Worm (Caenorhabditis elegans) whole organism, mixed stage, embryonic: ENCODE data around the gene gei-14.

ENCODE experiments used
- M03D4.4 ChIP-seq: sonication (generic microtip); optimal IDR thresholded peaks from 2 replicates; lab custom pipeline; 2017; ENCODE audit warnings: mild to moderate bottlenecking, missing genetic modification characterization, missing compliant biosample characterization
- bed-3 ChIP-seq: fragments of 200-800 bp; sonication (Bioruptor generic); optimal IDR thresholded peaks from 3 replicates; lab custom pipeline; 2018; ENCODE audit warnings: mild to moderate bottlenecking, missing genetic modification characterization, moderate library complexity, missing compliant biosample characterization
- blmp-1 ChIP-seq: fragments of 150-350 bp; optimal IDR thresholded peaks from 2 replicates; lab custom pipeline; 2014; ENCODE audit warnings: missing biosample characterization, missing genetic modification characterization
- ceh-39 ChIP-seq: fragments of 150-350 bp; optimal IDR thresholded peaks from 2 replicates; lab custom pipeline; 2014; ENCODE audit warnings: missing biosample characterization, missing genetic modification characterization
- ceh-43 ChIP-seq: fragments of 200-800 bp; sonication (Bioruptor generic); optimal IDR thresholded peaks from 2 replicates; lab custom pipeline; 2018; ENCODE audit warnings: mild to moderate bottlenecking, missing genetic modification characterization, moderate library complexity, missing compliant biosample characterization
- ceh-83 ChIP-seq: fragments of 200-800 bp; sonication (Bioruptor generic); optimal IDR thresholded peaks from 2 replicates; lab custom pipeline; 2018; ENCODE audit warnings: mild to moderate bottlenecking, missing genetic modification characterization, missing compliant biosample characterization
- drap-1 ChIP-seq: fragments of 200-800 bp; sonication (Bioruptor generic); optimal IDR thresholded peaks from 3 replicates; lab custom pipeline; 2018; ENCODE audit warnings: mild to moderate bottlenecking, missing genetic modification characterization, missing compliant biosample characterization
- elt-1 ChIP-seq: sonication (generic microtip); optimal IDR thresholded peaks from 2 replicates; lab custom pipeline; 2017; ENCODE audit warnings: missing genetic modification characterization, mild to moderate bottlenecking, missing compliant biosample characterization, antibody characterized with exemption, moderate library complexity, borderline replicate concordance; ENCODE audit not compliant: insufficient read depth
- elt-3 ChIP-seq: fragments of 150-350 bp; optimal IDR thresholded peaks from 2 replicates; lab custom pipeline; 2014; ENCODE audit warnings: missing biosample characterization, missing genetic modification characterization
- flh-1 ChIP-seq: fragments of 200-800 bp; sonication (Bioruptor generic); optimal IDR thresholded peaks from 2 replicates; lab custom pipeline; 2018; ENCODE audit warnings: mild to moderate bottlenecking, missing genetic modification characterization, moderate library complexity, missing compliant biosample characterization
- ham-2 ChIP-seq: fragments of 200-800 bp; sonication (Bioruptor generic); optimal IDR thresholded peaks from 2 replicates; lab custom pipeline; 2018; ENCODE audit warnings: mild to moderate bottlenecking, missing genetic modification characterization, missing compliant biosample characterization
- hlh-1 ChIP-seq: fragments of 150-350 bp; optimal IDR thresholded peaks from 2 replicates; lab custom pipeline; 2014; ENCODE audit warnings: missing biosample characterization, missing genetic modification reagents, missing genetic modification characterization
- lin-13 ChIP-seq: fragments of 150-350 bp; optimal IDR thresholded peaks from 2 replicates; lab custom pipeline; 2014; ENCODE audit warnings: missing biosample characterization, missing genetic modification characterization
- lin-32 ChIP-seq: fragments of 200-800 bp; sonication (Bioruptor generic); optimal IDR thresholded peaks from 2 replicates; lab custom pipeline; 2018; ENCODE audit warnings: mild to moderate bottlenecking, missing genetic modification characterization, missing compliant biosample characterization
- mab-5 ChIP-seq: fragments of 150-350 bp; optimal IDR thresholded peaks from 2 replicates; lab custom pipeline; 2014; ENCODE audit warnings: missing biosample characterization, missing genetic modification characterization
- mep-1 ChIP-seq: fragments of 150-350 bp; optimal IDR thresholded peaks from 2 replicates; lab custom pipeline; 2017; ENCODE audit warnings: missing biosample characterization, missing genetic modification reagents, missing genetic modification characterization, inconsistent platforms
- mls-2 ChIP-seq: sonication (generic microtip); optimal IDR thresholded peaks from 2 replicates; lab custom pipeline; 2016; ENCODE audit warnings: mild to moderate bottlenecking, missing genetic modification characterization, moderate library complexity, missing compliant biosample characterization
- nhr-12 ChIP-seq: fragments of 150-350 bp; optimal IDR thresholded peaks from 2 replicates; lab custom pipeline; 2014; ENCODE audit warnings: missing biosample characterization, missing genetic modification characterization
- nhr-2 ChIP-seq: fragments of 150-350 bp; optimal IDR thresholded peaks from 2 replicates; lab custom pipeline; 2014; ENCODE audit warnings: missing biosample characterization, missing genetic modification characterization
- nhr-237 ChIP-seq: fragments of 150-350 bp; optimal IDR thresholded peaks from 2 replicates; lab custom pipeline; 2014; ENCODE audit warnings: missing biosample characterization, missing genetic modification characterization
- nhr-28 ChIP-seq: fragments of 150-350 bp; optimal IDR thresholded peaks from 2 replicates; lab custom pipeline; 2014; ENCODE audit warnings: missing biosample characterization, missing genetic modification characterization
- nhr-76 ChIP-seq: sonication (generic microtip); optimal IDR thresholded peaks from 2 replicates; lab custom pipeline; 2017; ENCODE audit warnings: missing biosample characterization, missing genetic modification characterization
- pha-4 ChIP-seq: fragments of 150-350 bp; optimal IDR thresholded peaks from 2 replicates; lab custom pipeline; 2018; ENCODE audit warnings: missing biosample characterization, missing genetic modification reagents, missing genetic modification characterization
- sem-2 ChIP-seq: fragments of 200-800 bp; sonication (Bioruptor generic); optimal IDR thresholded peaks from 2 replicates; lab custom pipeline; 2018; ENCODE audit warnings: mild to moderate bottlenecking, missing genetic modification characterization, missing compliant biosample characterization
- sptf-1 ChIP-seq: sonication (generic microtip); optimal IDR thresholded peaks from 2 replicates; lab custom pipeline; 2017; ENCODE audit warnings: mild to moderate bottlenecking, missing genetic modification characterization, moderate library complexity, missing compliant biosample characterization
- tbx-8 ChIP-seq: fragments of 200-800 bp; sonication (Bioruptor generic); optimal IDR thresholded peaks from 2 replicates; lab custom pipeline; 2018; ENCODE audit warnings: mild to moderate bottlenecking, missing genetic modification characterization, moderate library complexity, missing compliant biosample characterization
- unc-120 ChIP-seq: sonication (generic microtip); optimal IDR thresholded peaks from 2 replicates; lab custom pipeline; 2017; ENCODE audit warnings: missing genetic modification characterization, missing compliant biosample characterization; ENCODE audit not compliant: poor library complexity, severe bottlenecking
- unc-39 ChIP-seq: fragments of 150-350 bp; optimal IDR thresholded peaks from 2 replicates; lab custom pipeline; 2014; ENCODE audit warnings: missing biosample characterization, missing genetic modification characterization
- unc-62 ChIP-seq: fragments of 150-350 bp; optimal IDR thresholded peaks from 2 replicates; lab custom pipeline; 2014; ENCODE audit warnings: missing biosample characterization, missing genetic modification reagents, missing genetic modification characterization
- zip-8 ChIP-seq: fragments of 150-350 bp; optimal IDR thresholded peaks from 2 replicates; lab custom pipeline; 2014; ENCODE audit warnings: missing biosample characterization, missing genetic modification characterization
- ztf-11 ChIP-seq: fragments of 150-350 bp; optimal IDR thresholded peaks from 2 replicates; lab custom pipeline; 2014; ENCODE audit warnings: missing biosample characterization, missing genetic modification characterization

The gei-14 gene

DNA sequence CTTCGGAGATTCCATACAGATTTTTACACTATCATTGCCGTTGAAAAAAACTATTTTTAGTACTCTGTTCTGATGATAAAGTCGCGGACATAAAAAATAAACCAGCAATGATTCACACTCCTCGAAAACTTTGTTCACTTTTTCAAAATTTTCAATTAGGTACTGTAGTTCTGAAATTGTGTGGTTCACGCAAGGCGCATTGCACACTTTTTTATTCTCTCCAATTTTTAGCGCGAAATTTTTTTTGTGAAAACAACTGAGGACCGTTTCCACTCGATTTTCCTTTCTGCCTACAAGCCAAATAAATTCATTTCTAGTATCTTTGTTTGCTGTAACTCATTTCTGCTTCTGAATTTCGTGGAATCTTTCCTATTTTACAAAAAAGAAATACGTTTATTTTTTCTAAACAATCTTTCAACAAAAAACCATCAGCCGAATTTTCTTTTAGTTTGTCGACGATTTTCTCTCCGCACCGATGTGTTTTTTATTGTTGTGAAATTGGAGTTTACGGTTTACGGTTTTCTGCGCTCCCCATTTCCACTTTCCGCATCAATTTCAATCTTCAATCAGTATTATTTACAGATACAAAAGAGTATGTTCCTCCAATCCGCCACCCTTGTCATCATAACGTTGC lies 22.8 kb downstream of the gei-14 start, which contains the start of gene F35C11.5:
TSS of gene F35C11.5 (plus strand) at position 584 of the 634 bp plus-strand sequence.
- TF ChIP-seq bed-3 (GFP tag; lab: Kevin White, UChicago): no peak
- no peak for TF ChIP-seq ceh-83 (GFP tag; lab: Kevin White, UChicago)
- TF ChIP-seq nhr-12 (tag; lab: Kevin White, UChicago): no peak
- no peak for TF ChIP-seq zip-8 (tag; lab: Kevin White, UChicago)
- no peak for TF ChIP-seq ceh-39 (tag; lab: Kevin White, UChicago)
- no peak for TF ChIP-seq nhr-28
- TF ChIP-seq mls-2 (tag; lab: Kevin White, UChicago): no peak
- no peak for TF ChIP-seq sem-2 (GFP tag; lab: Kevin White, UChicago)
- TF ChIP-seq unc-62 (GFP tag; lab: Kevin White, UChicago): no peak
- no peak for TF ChIP-seq flh-1
- no peak for TF ChIP-seq ham-2 (GFP tag; lab: Kevin White, UChicago)
- no peak for TF ChIP-seq sptf-1 (tag; lab: Kevin White, UChicago)
- TF ChIP-seq M03D4.4 (tag; lab: Kevin White, UChicago): no peak

DNA sequence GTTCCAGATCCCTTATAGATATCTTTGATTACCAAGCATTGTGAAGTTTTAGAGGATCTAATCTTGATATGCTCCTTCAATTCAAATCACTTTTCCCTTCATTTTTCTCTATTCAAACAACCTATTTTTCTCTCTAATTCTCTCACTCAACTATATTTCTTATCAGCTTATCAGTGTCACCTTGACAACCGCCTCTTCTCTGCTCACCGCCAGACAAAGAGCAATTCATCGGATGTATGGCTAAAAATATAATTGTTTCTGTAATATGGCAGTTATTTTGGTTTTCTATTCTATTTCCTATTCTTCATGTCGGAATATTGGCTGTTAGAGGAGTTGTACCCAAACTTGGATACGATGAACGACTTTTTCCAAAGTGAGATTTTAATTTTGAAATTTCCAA lies 26.3 kb downstream of the gei-14 start:
- TF ChIP-seq sptf-1 (tag; lab: Kevin White, UChicago): no peak
- no peak for TF ChIP-seq ceh-43 (GFP tag; lab: Kevin White, UChicago)
- TF ChIP-seq pha-4 (tag; lab: Kevin White, UChicago): no peak
- TF ChIP-seq unc-120 (tag; lab: Kevin White, UChicago): no peak
- no peak for TF ChIP-seq flh-1

DNA sequence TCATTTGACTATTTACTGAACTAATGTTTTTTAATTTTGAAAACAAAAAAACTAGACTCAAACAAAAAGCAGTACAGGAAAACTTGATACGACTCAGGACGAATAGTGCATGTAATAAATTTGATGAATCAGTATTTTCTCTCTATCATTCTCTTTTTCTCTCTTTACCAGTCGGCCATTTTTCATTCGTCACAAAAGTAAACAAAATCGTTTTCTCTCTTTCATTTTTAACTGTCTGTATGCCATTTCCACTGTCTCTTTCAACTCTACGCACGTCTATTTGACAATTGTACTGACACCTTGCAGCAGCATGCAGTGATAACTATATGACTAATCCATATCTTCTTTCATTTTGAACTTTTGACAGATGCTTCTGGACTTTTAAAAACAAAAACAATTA lies 27.3 kb downstream of the gei-14 start, which contains the start of the genes F35C11.2 and F35C11.4:
TSS of gene F35C11.2 (minus strand) at position 90 of the 400 bp plus-strand sequence.
TSS of gene F35C11.4 (plus strand) at position 260 of the 400 bp plus-strand sequence.
- TF ChIP-seq elt-3 (tag; lab: Kevin White, UChicago): no peak
- TF ChIP-seq nhr-28: no peak
- no peak for TF ChIP-seq sem-2 (GFP tag; lab: Kevin White, UChicago)
- TF ChIP-seq ceh-39 (tag; lab: Kevin White, UChicago): no peak
- TF ChIP-seq drap-1 (GFP tag; lab: Kevin White, UChicago): no peak
- no peak for TF ChIP-seq mls-2 (tag; lab: Kevin White, UChicago)
- no peak for TF ChIP-seq elt-1 (tag; lab: Kevin White, UChicago)
- TF ChIP-seq lin-13: no peak
- no peak for TF ChIP-seq nhr-237 (tag; lab: Kevin White, UChicago)
- no peak for TF ChIP-seq bed-3 (GFP tag; lab: Kevin White, UChicago)
- no peak for TF ChIP-seq nhr-12 (tag; lab: Kevin White, UChicago)
- no peak for TF ChIP-seq ham-2 (GFP tag; lab: Kevin White, UChicago)
- no peak for TF ChIP-seq nhr-76 (tag; lab: Kevin White, UChicago)
- TF ChIP-seq blmp-1 (tag; lab: Kevin White, UChicago): no peak
- no peak for TF ChIP-seq ztf-11 (tag; lab: Kevin White, UChicago)
- TF ChIP-seq hlh-1 (tag; lab: Kevin White, UChicago): no peak
- TF ChIP-seq mab-5 (tag; lab: Kevin White, UChicago): no peak
- no peak for TF ChIP-seq lin-32 (GFP tag; lab: Kevin White, UChicago)
- no peak for TF ChIP-seq mep-1

DNA sequence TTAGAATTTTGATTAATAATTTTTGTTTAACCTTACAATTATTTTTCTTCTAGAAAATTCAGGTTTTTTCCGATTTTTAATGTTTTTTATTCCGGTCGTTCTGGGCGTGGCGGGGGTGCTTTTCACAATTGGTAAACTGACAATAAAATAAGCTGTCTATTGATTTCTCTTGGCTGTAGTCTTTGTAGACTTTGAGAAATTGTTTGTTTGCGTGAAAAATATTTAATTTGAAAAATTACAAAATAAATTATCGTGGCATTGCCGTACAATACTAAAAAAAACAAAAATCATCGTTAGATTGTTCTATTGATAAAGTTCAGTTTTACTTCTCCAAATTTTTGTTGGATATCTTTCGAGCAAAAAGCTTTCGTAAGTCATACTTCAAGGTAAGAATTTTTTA lies 29.6 kb downstream of the gei-14 start, which contains the start of gene F35C11.3:
TSS of gene F35C11.3 (plus strand) at position 301 of the 400 bp plus-strand sequence.
- no peak for TF ChIP-seq nhr-28

DNA sequence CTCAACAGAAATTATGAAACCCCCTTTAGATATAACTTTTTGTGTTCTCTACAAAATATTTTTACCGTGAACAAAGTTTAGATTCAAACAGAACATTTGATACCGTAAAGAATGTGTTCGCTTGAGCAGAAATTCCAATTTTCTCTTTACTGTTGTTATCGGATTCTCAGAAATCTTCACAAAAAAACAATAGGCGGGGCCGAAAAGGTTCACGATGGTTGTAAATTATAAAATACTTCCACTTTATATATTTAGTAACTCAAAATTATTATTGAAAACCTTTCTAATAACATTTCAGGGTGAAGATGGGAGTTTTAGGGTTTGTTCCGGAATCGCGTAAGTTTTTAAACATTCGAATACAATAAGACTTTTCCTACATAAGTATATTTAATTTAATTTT lies 37.9 kb downstream of the gei-14 start, which contains the start of gene nlp-5:
TSS of gene nlp-5 (plus strand) at position 301 of the 400 bp plus-strand sequence.
- TF ChIP-seq nhr-76 (tag; lab: Kevin White, UChicago) (no peak), ceh-83 (GFP tag; lab: Kevin White, UChicago) (no peak), M03D4.4 (tag; lab: Kevin White, UChicago) (no peak), unc-39 (tag; lab: Kevin White, UChicago) (no peak), elt-1 (tag; lab: Kevin White, UChicago) (no peak), nhr-2 (tag; lab: Kevin White, UChicago) (no peak), elt-3 (tag; lab: Kevin White, UChicago) (no peak), tbx-8 (GFP tag; lab: Kevin White, UChicago) (no peak), blmp-1 (tag; lab: Kevin White, UChicago) (no peak)
- TF ChIP-seq, all 35 proteins: peak for 0
